Worm (Caenorhabditis elegans) whole organism, mixed stage, embryonic: Measurements from ENCODE around the gene kcc-1.

ENCODE experiments used
- ces-1 ChIP-seq: fragments of 150-350 bp; optimal IDR thresholded peaks from 2 replicates; lab custom pipeline; 2014; ENCODE audit warnings: missing biosample characterization, missing genetic modification reagents, missing genetic modification characterization
- elt-1 ChIP-seq: sonication (generic microtip); optimal IDR thresholded peaks from 2 replicates; lab custom pipeline; 2017; ENCODE audit warnings: missing genetic modification characterization, mild to moderate bottlenecking, missing compliant biosample characterization, antibody characterized with exemption, moderate library complexity, borderline replicate concordance; ENCODE audit not compliant: insufficient read depth

- no peak for TF ChIP-seq elt-1 (tag; lab: Kevin White, UChicago)
- TF ChIP-seq ces-1 (GFP tag; lab: Kevin White, UChicago) = no peak
These were observed 21.0 kb downstream of the kcc-1 start, which contains the start of gene R13A1.10 for ce11 chrIV:7227072-7227471.
